Worm (Caenorhabditis elegans): ENCODE measurements around the gene F01F1.2.

The F01F1.2 gene

ce11 chrIII:5833376-5833775, 45.0 kb upstream of the F01F1.2 start, which contains the start of the genes R12B2.13 and mdt-15:
Gene R12B2.13 (minus strand): TSS chrIII:5833476.
Gene mdt-15 (minus strand): TSS chrIII:5833751.
- TF ChIP-seq fos-1 (tag; optimal IDR thresholded peaks at IDR 0.05) (no peak), F37D6.2 (tag; optimal IDR thresholded peaks at IDR 0.05) (no peak), snpc-4 (tag; optimal IDR thresholded peaks at IDR 0.05) (no peak), tra-1 (GFP tag; IDR thresholded peaks at IDR 0.05) (no peak), Y5F2A.4 (GFP tag; optimal IDR thresholded peaks at IDR 0.05) (no peak), dmd-8 (GFP tag; IDR thresholded peaks at IDR 0.05) (no peak), gei-8 (GFP tag; optimal IDR thresholded peaks at IDR 0.05) (no peak), dve-1 (tag; optimal IDR thresholded peaks at IDR 0.05; ENCODE audit: insufficient read depth) (no peak), unc-39 (tag; optimal IDR thresholded peaks at IDR 0.05) (no peak), dmd-6 (GFP tag; IDR thresholded peaks at IDR 0.05) (no peak), ztf-7 (tag; optimal IDR thresholded peaks at IDR 0.05) (no peak), zfp-3 (GFP tag; conservative IDR thresholded peaks at IDR 0.05) (no peak), ztf-11 (tag; optimal IDR thresholded peaks at IDR 0.05) (no peak), egl-27 (tag; optimal IDR thresholded peaks at IDR 0.05) (no peak), rbr-2 (tag; optimal IDR thresholded peaks at IDR 0.05) (no peak), lin-13 (GFP tag; optimal IDR thresholded peaks at IDR 0.05) (no peak), lin-29 (GFP tag; IDR thresholded peaks at IDR 0.05) (no peak), Y75B8A.6 (GFP tag; IDR thresholded peaks at IDR 0.05) (no peak), saeg-2 (GFP tag; IDR thresholded peaks at IDR 0.05) (no peak)

- TF ChIP-seq dmd-8 (GFP tag; IDR thresholded peaks at IDR 0.05) (no peak), pha-4 (GFP tag; IDR thresholded peaks at IDR 0.05) (no peak), pha-4 (tag; optimal IDR thresholded peaks at IDR 0.05) (no peak), rbr-2 (tag; optimal IDR thresholded peaks at IDR 0.05) (no peak), Y105C5A.15 (GFP tag; IDR thresholded peaks at IDR 0.05) (no peak), hmg-1.1 (GFP tag; IDR thresholded peaks at IDR 0.05) (no peak), spr-1 (tag; optimal IDR thresholded peaks at IDR 0.05) (no peak), D1046.2 (GFP tag; IDR thresholded peaks at IDR 0.05) (no peak), egl-27 (tag; optimal IDR thresholded peaks at IDR 0.05) (no peak), sdz-12 (GFP tag; optimal IDR thresholded peaks at IDR 0.05) (no peak), lin-38 (GFP tag; IDR thresholded peaks at IDR 0.05) (no peak), nhr-77 (tag; optimal IDR thresholded peaks at IDR 0.05) (no peak), daf-16 (GFP tag; optimal IDR thresholded peaks at IDR 0.05) (no peak), daf-16 (tag; optimal IDR thresholded peaks at IDR 0.05) (no peak), F10B5.3 (tag; optimal IDR thresholded peaks at IDR 0.05) (no peak)
Observed at ce11 chrIII:5834053-5834452, 44.3 kb upstream of the F01F1.2 start, which contains the start of gene R12B2.6. Gene R12B2.6 (minus strand): TSS chrIII:5834153.

ce11 chrIII:5834663-5835062, 43.7 kb upstream of the F01F1.2 start:
- TF ChIP-seq skn-1 (tag; optimal IDR thresholded peaks at IDR 0.05) (no peak), nhr-102 (tag; optimal IDR thresholded peaks at IDR 0.05) (no peak), snpc-4 (tag; optimal IDR thresholded peaks at IDR 0.05) (no peak), pqm-1 (tag; optimal IDR thresholded peaks at IDR 0.05) (no peak), daf-12 (tag; optimal IDR thresholded peaks at IDR 0.05) (no peak), ama-1 (optimal IDR thresholded peaks at IDR 0.05) (peak; percentile 26), madf-5 (GFP tag; IDR thresholded peaks at IDR 0.05) (no peak), aha-1 (tag) (peak; percentile 80), hlh-11 (tag; optimal IDR thresholded peaks at IDR 0.05) (no peak), ZK546.5 (tag; optimal IDR thresholded peaks at IDR 0.05) (no peak), vab-7 (GFP tag; IDR thresholded peaks at IDR 0.05) (0 out of 2 replicates have a peak, but pooled peaks have one; percentile 15), ceh-82 (tag; optimal IDR thresholded peaks at IDR 0.05) (no peak), hlh-30 (tag; optimal IDR thresholded peaks at IDR 0.05; ENCODE audit: insufficient read depth) (no peak), nhr-76 (tag; optimal IDR thresholded peaks at IDR 0.05) (no peak), R02D3.7 (tag; optimal IDR thresholded peaks at IDR 0.05) (no peak), Y5F2A.4 (GFP tag; optimal IDR thresholded peaks at IDR 0.05) (no peak), ceh-44 (GFP tag; IDR thresholded peaks at IDR 0.05) (no peak), dpl-1 (GFP tag; optimal IDR thresholded peaks at IDR 0.05) (no peak), egl-27 (tag; optimal IDR thresholded peaks at IDR 0.05) (no peak), daf-19 (GFP tag; conservative IDR thresholded peaks at IDR 0.05) (no peak), ces-1 (GFP tag; optimal IDR thresholded peaks at IDR 0.05) (peak; percentile 39)
